Fruit fly (Drosophila melanogaster): ENCODE measurements around the gene CG9458.

CG9458 gene

DNA sequence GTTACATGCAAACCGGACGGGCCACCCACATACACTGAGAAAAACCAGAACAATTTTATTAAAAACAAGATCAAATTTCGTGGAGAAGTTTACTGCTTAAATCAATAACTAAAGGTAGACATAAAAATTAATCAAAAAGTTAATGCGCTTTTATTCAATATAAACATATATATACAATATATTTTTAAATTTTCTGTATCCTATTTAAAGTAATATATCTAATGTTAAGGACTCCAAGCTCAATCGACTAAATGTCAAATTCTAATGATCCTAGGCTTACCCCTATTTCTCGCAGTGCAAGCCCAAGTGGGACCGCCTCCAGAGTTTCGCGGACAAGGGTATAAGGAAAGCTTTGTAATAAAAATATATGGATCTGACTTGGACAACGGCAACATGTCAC is 38.1 kb upstream of the CG9458 start (continued):
- no peak for TF ChIP-seq HLHmδ (GFP tag; optimal IDR thresholded peaks at IDR 0.05)
- TF ChIP-seq CG2120 (GFP tag; optimal IDR thresholded peaks at IDR 0.05): no peak
- peak; percentile 6 for TF ChIP-seq fd96Cb (tag; optimal IDR thresholded peaks at IDR 0.05)
- TF ChIP-seq luna (GFP tag; optimal IDR thresholded peaks at IDR 0.05): no peak
- TF ChIP-seq Spps (tag; optimal IDR thresholded peaks at IDR 0.05): no peak
- TF ChIP-seq CG18619 (GFP tag; optimal IDR thresholded peaks at IDR 0.05): peak; percentile 4
- no peak for TF ChIP-seq psq (GFP tag; optimal IDR thresholded peaks at IDR 0.05)
- no peak for TF ChIP-seq CG32532 (GFP tag; IDR thresholded peaks at IDR 0.05)
- peak; percentile 21 for TF ChIP-seq CG9727 (GFP tag; optimal IDR thresholded peaks at IDR 0.05)

DNA sequence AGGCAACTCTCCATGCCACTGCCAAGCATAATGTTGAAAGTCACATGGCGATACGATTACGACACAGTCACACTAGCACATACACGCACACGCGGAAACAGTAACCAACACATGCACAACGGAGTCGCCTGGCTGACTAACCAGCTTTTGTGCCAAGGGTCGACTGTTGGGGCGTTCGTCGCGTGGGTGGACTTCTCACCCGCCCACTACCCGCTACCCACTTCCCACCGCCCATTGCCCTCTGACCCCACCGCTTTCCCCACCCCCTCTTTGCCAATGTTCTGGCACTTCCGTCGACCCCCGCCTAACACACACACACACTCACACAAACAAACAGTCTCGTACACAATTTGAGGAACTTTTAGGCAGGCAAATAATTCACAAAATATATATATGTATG is 32.0 kb upstream of the CG9458 start:
- TF ChIP-seq CG13624 (GFP tag; optimal IDR thresholded peaks at IDR 0.05) (no peak), D19B (GFP tag; optimal IDR thresholded peaks at IDR 0.05) (peak; percentile 25), CG3407 (GFP tag; optimal IDR thresholded peaks at IDR 0.05) (no peak), toy (GFP tag; IDR thresholded peaks at IDR 0.05) (no peak), CG17385 (GFP tag; optimal IDR thresholded peaks at IDR 0.05) (no peak), BtbVII (GFP tag; optimal IDR thresholded peaks at IDR 0.05) (no peak), jigr1 (GFP tag; IDR thresholded peaks at IDR 0.05) (no peak), Med (GFP tag) (no peak), CG4404 (GFP tag; IDR thresholded peaks at IDR 0.05) (no peak), jing (GFP tag; optimal IDR thresholded peaks at IDR 0.05) (no peak), Eip74EF (GFP tag; optimal IDR thresholded peaks at IDR 0.05) (no peak), CG12071 (GFP tag; optimal IDR thresholded peaks at IDR 0.05) (peak; percentile 13), CG14014 (GFP tag; IDR thresholded peaks at IDR 0.05) (no peak), repo (GFP tag; optimal IDR thresholded peaks at IDR 0.05) (no peak), eyg (GFP tag; optimal IDR thresholded peaks at IDR 0.05) (no peak), slou (GFP tag; optimal IDR thresholded peaks at IDR 0.05) (no peak), CG8290 (GFP tag; optimal IDR thresholded peaks at IDR 0.05) (no peak), CG8290 (tag; optimal IDR thresholded peaks at IDR 0.05) (peak in 1 of 2 experiments; percentile 10), dmrt99B (tag; optimal IDR thresholded peaks at IDR 0.05) (peak; percentile 18), ttk (GFP tag; IDR thresholded peaks at IDR 0.05) (no peak), CG11093 (GFP tag; IDR thresholded peaks at IDR 0.05) (no peak), ranshi (GFP tag; IDR thresholded peaks at IDR 0.05) (no peak), CG13894 (tag; optimal IDR thresholded peaks at IDR 0.05) (peak; percentile 22), CG15073 (GFP tag; optimal IDR thresholded peaks at IDR 0.05) (no peak), CG12659 (GFP tag; optimal IDR thresholded peaks at IDR 0.05) (no peak), CG9727 (GFP tag; optimal IDR thresholded peaks at IDR 0.05) (no peak), wek (GFP tag; optimal IDR thresholded peaks at IDR 0.05) (no peak), lab (GFP tag; optimal IDR thresholded peaks at IDR 0.05) (peak; percentile 58), stc (GFP tag; IDR thresholded peaks at IDR 0.05) (no peak), CG17186 (GFP tag; optimal IDR thresholded peaks at IDR 0.05) (no peak), ro (GFP tag; IDR thresholded peaks at IDR 0.05) (no peak), caup (GFP tag; optimal IDR thresholded peaks at IDR 0.05; ENCODE audit: severe bottlenecking) (no peak), mam (GFP tag; optimal IDR thresholded peaks at IDR 0.05) (no peak), phol (tag; optimal IDR thresholded peaks at IDR 0.05) (no peak), sens-2 (GFP tag; IDR thresholded peaks at IDR 0.05) (no peak), CG12744 (GFP tag; optimal IDR thresholded peaks at IDR 0.05) (no peak), vnd (GFP tag; IDR thresholded peaks at IDR 0.05; ENCODE audit: partially characterized antibody) (no peak), org-1 (GFP tag; optimal IDR thresholded peaks at IDR 0.05) (no peak), Oli (tag; optimal IDR thresholded peaks at IDR 0.05) (no peak), Nf-YC (tag; optimal IDR thresholded peaks at IDR 0.05) (no peak), CG2889 (GFP tag; IDR thresholded peaks at IDR 0.05) (no peak), chm (GFP tag; IDR thresholded peaks at IDR 0.05) (no peak), CG8765 (GFP tag; IDR thresholded peaks at IDR 0.05) (no peak)
